Worm (Caenorhabditis elegans): ENCODE data around the gene T03F6.10.

Gene T03F6.10

DNA sequence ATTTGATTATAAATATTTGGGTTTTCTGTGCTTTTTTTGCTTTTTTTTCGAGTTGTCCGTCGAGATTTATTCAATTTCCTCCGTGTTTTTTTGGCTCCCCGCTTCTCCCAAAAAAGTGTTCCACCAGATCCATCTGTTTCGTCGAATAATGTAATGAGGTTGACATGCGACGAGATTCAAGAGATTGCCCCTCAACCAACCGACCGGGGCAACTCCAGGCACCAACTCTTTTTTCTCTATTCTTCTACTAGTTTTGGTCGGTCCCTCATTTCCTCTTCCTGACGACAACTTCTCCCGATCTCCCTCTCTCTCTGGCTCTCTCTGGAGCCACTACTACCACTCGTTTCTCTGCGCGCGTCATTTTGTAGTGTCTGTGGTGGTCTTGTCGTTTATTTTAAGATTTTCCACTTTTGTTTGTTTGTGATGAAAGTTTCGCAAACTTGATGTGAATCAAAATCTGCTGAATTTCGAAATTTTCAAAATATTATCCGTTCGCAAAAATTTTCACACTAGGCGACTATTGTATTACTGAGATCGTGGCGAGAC, 30.3 kb downstream of the T03F6.10 start (continued):
- peak; percentile 77 for TF ChIP-seq lin-14 (GFP tag; optimal IDR thresholded peaks at IDR 0.05)
- no peak for TF ChIP-seq hlh-4 (tag; optimal IDR thresholded peaks at IDR 0.05)
- no peak for TF ChIP-seq irx-1 (tag; optimal IDR thresholded peaks at IDR 0.05)
- TF ChIP-seq snpc-4 (tag; optimal IDR thresholded peaks at IDR 0.05), result no peak
- no peak for TF ChIP-seq nhr-20 (tag; optimal IDR thresholded peaks at IDR 0.05)
- TF ChIP-seq nhr-76 (tag; optimal IDR thresholded peaks at IDR 0.05), result no peak
- TF ChIP-seq unc-86 (tag; optimal IDR thresholded peaks at IDR 0.05), result no peak
- no peak for TF ChIP-seq sup-37 (GFP tag; optimal IDR thresholded peaks at IDR 0.05)
- no peak for TF ChIP-seq hlh-17 (GFP tag; optimal IDR thresholded peaks at IDR 0.05; ENCODE audit: borderline replicate concordance)
- no peak for TF ChIP-seq ceh-88 (GFP tag; IDR thresholded peaks at IDR 0.05)
- TF ChIP-seq nhr-77 (tag; optimal IDR thresholded peaks at IDR 0.05), result no peak
- no peak for TF ChIP-seq nhr-85 (tag)
- no peak for TF ChIP-seq elt-3 (tag; optimal IDR thresholded peaks at IDR 0.05)
- peak; percentile 1 for TF ChIP-seq fkh-4 (tag; optimal IDR thresholded peaks at IDR 0.05; ENCODE audit: borderline replicate concordance)
- no peak for TF ChIP-seq nhr-28 (tag; optimal IDR thresholded peaks at IDR 0.05)
- 0 out of 2 replicates have a peak, but pooled peaks have one; percentile 12 for TF ChIP-seq isw-1 (GFP tag; IDR thresholded peaks at IDR 0.05)
- TF ChIP-seq mab-9 (GFP tag; IDR thresholded peaks at IDR 0.05), result no peak
- no peak for TF ChIP-seq Y116A8C.19 (tag; optimal IDR thresholded peaks at IDR 0.05; ENCODE audit: borderline replicate concordance)
- TF ChIP-seq mep-1 (tag; optimal IDR thresholded peaks at IDR 0.05), result no peak
- TF ChIP-seq ceh-8 (GFP tag; optimal IDR thresholded peaks at IDR 0.05), result no peak
- TF ChIP-seq nhr-47 (tag; optimal IDR thresholded peaks at IDR 0.05), result peak; percentile 11
- no peak for TF ChIP-seq mef-2 (tag; optimal IDR thresholded peaks at IDR 0.05)
- TF ChIP-seq jun-1 (tag; optimal IDR thresholded peaks at IDR 0.05), result no peak
- TF ChIP-seq C04F5.9 (tag; optimal IDR thresholded peaks at IDR 0.05), result no peak
- TF ChIP-seq unc-130 (tag; optimal IDR thresholded peaks at IDR 0.05), result no peak

- no peak for TF ChIP-seq mab-9 (GFP tag; IDR thresholded peaks at IDR 0.05)
- TF ChIP-seq lsy-2 (tag; optimal IDR thresholded peaks at IDR 0.05), result peak in 1 of 2 experiments; percentile 23
- TF ChIP-seq F16B12.6 (tag; optimal IDR thresholded peaks at IDR 0.05), result peak; percentile 70
These were observed 31.4 kb downstream of the T03F6.10 start, which contains the start of gene mtm-6 for ce11 chrIII:13346785-13347184. TSS of gene mtm-6 (plus strand) at chrIII:13347085.

ce11 chrIII:13344538-13345136, 33.5 kb downstream of the T03F6.10 start, which contains the start of gene acaa-2:
TSS of gene acaa-2 (plus strand) at chrIII:13344937.
- peak in 1 of 2 experiments; percentile 14 for TF ChIP-seq lsy-2 (tag; optimal IDR thresholded peaks at IDR 0.05)
- peak in 1 of 2 experiments; percentile 33 for TF ChIP-seq lin-35 (GFP tag; optimal IDR thresholded peaks at IDR 0.05)
- no peak for TF ChIP-seq ceh-90 (tag; optimal IDR thresholded peaks at IDR 0.05)
- TF ChIP-seq lin-14 (GFP tag; optimal IDR thresholded peaks at IDR 0.05), result peak; percentile 44
- TF ChIP-seq nhr-20 (tag; optimal IDR thresholded peaks at IDR 0.05), result peak; percentile 46
- TF ChIP-seq nhr-71 (tag; optimal IDR thresholded peaks at IDR 0.05), result peak; percentile 42
- peak; percentile 51 for TF ChIP-seq nhr-85 (tag)
- no peak for TF ChIP-seq ama-1 (optimal IDR thresholded peaks at IDR 0.05)
- TF ChIP-seq sup-37 (GFP tag; optimal IDR thresholded peaks at IDR 0.05), result no peak
- TF ChIP-seq zip-4 (GFP tag; optimal IDR thresholded peaks at IDR 0.05), result no peak
- peak; percentile 81 for TF ChIP-seq skn-1 (tag; optimal IDR thresholded peaks at IDR 0.05)
- TF ChIP-seq snu-23 (GFP tag; optimal IDR thresholded peaks at IDR 0.05), result peak; percentile 54
- TF ChIP-seq fos-1 (tag; optimal IDR thresholded peaks at IDR 0.05), result no peak
- TF ChIP-seq elt-3 (tag; optimal IDR thresholded peaks at IDR 0.05), result peak in 1 of 6 experiments; percentile 17
- peak; percentile 52 for TF ChIP-seq blmp-1 (tag; optimal IDR thresholded peaks at IDR 0.05)
- peak; percentile 26 for TF ChIP-seq nhr-90 (tag; optimal IDR thresholded peaks at IDR 0.05; ENCODE audit: poor library complexity)
